Fruit fly (Drosophila melanogaster) whole organism, embryonic: Measurements from ENCODE around the gene ldbr.
A peak's percentile ranks its signal among the peaks of the same experiment; 100 is the strongest.

Source experiments
- Antp ChIP-seq: fragments of 200-800 bp; sonication (Bioruptor generic); optimal IDR thresholded peaks from 3 replicates; lab custom pipeline; 2016; ENCODE audit warnings: missing biosample characterization, missing genetic modification characterization
- CG10543 ChIP-seq: fragments of 200-800 bp; sonication (Bioruptor generic); optimal IDR thresholded peaks from 3 replicates; lab custom pipeline; 2017; ENCODE audit warnings: missing biosample characterization, mild to moderate bottlenecking, missing genetic modification characterization, moderate library complexity
- CG1233 ChIP-seq: fragments of 200-800 bp; sonication (Bioruptor generic); optimal IDR thresholded peaks from 4 replicates; lab custom pipeline; 2018; ENCODE audit warnings: missing biosample characterization, mild to moderate bottlenecking, missing genetic modification characterization
- CG15269 ChIP-seq: fragments of 200-800 bp; sonication (Bioruptor generic); optimal IDR thresholded peaks from 2 replicates; lab custom pipeline; 2018; ENCODE audit warnings: missing biosample characterization, mild to moderate bottlenecking, missing genetic modification characterization, moderate library complexity
- CG1603 ChIP-seq: fragments of 200-800 bp; sonication (Bioruptor generic); optimal IDR thresholded peaks from 2 replicates; lab custom pipeline; 2019; ENCODE audit warnings: missing biosample characterization, mild to moderate bottlenecking, missing genetic modification characterization, moderate library complexity
- CG17568 ChIP-seq: fragments of 200-800 bp; sonication (Bioruptor generic); optimal IDR thresholded peaks from 2 replicates; lab custom pipeline; 2018; ENCODE audit warnings: missing biosample characterization, mild to moderate bottlenecking, missing genetic modification characterization, moderate library complexity
- CG18262 ChIP-seq: fragments of 200-800 bp; optimal IDR thresholded peaks from 3 replicates; lab custom pipeline; 2019; ENCODE audit warnings: missing biosample characterization, mild to moderate bottlenecking, missing genetic modification characterization, moderate library complexity
- CG18599 ChIP-seq: fragments of 200-800 bp; sonication (Bioruptor generic); optimal IDR thresholded peaks from 3 replicates; lab custom pipeline; 2017; ENCODE audit warnings: missing biosample characterization, missing genetic modification characterization, mild to moderate bottlenecking, moderate library complexity, missing genetic modification reagents
- CG18764 ChIP-seq: fragments of 200-800 bp; sonication (Bioruptor generic); optimal IDR thresholded peaks from 3 replicates; lab custom pipeline; 2016; ENCODE audit warnings: missing biosample characterization, missing genetic modification characterization
- CG2116 ChIP-seq: fragments of 200-800 bp; sonication (Bioruptor generic); optimal IDR thresholded peaks from 3 replicates; lab custom pipeline; 2018; ENCODE audit warnings: missing biosample characterization, mild to moderate bottlenecking, missing genetic modification characterization
- CG31388 ChIP-seq: fragments of 200-800 bp; sonication (Bioruptor generic); optimal IDR thresholded peaks from 2 replicates; lab custom pipeline; 2016; ENCODE audit warnings: missing biosample characterization, missing genetic modification characterization
- CG3163 ChIP-seq: fragments of 200-800 bp; sonication (Bioruptor generic); optimal IDR thresholded peaks from 3 replicates; lab custom pipeline; 2016; ENCODE audit warnings: missing biosample characterization, missing genetic modification characterization
- CG33213 ChIP-seq: fragments of 200-800 bp; sonication (Bioruptor generic); optimal IDR thresholded peaks from 3 replicates; lab custom pipeline; 2016; ENCODE audit warnings: missing biosample characterization, missing genetic modification characterization
- CG3407 ChIP-seq: fragments of 200-800 bp; sonication (Bioruptor generic); optimal IDR thresholded peaks from 2 replicates; lab custom pipeline; 2018; ENCODE audit warnings: missing biosample characterization, mild to moderate bottlenecking, missing genetic modification characterization
- CG7372 ChIP-seq: fragments of 200-800 bp; sonication (Bioruptor generic); IDR thresholded peaks from 2 replicates; pipeline ENCODE4 v1.3.6; 2022; ENCODE audit warnings: missing biosample characterization, missing genetic modification characterization
- CG7745 ChIP-seq: fragments of 200-800 bp; sonication (Bioruptor generic); optimal IDR thresholded peaks from 2 replicates; lab custom pipeline; 2018; ENCODE audit warnings: missing biosample characterization, mild to moderate bottlenecking, missing genetic modification characterization, moderate library complexity
- CG8478 ChIP-seq: fragments of >200 bp; optimal IDR thresholded peaks from 2 replicates; lab custom pipeline; 2018
- CG9215 ChIP-seq: fragments of 200-800 bp; sonication (Bioruptor generic); IDR thresholded peaks from 2 replicates; pipeline ENCODE4 v1.3.6; 2022; ENCODE audit warnings: missing biosample characterization, missing genetic modification characterization
- CrebB ChIP-seq: fragments of 200-800 bp; sonication (Bioruptor generic); optimal IDR thresholded peaks from 3 replicates; lab custom pipeline; 2018; ENCODE audit warnings: missing biosample characterization, mild to moderate bottlenecking, missing genetic modification characterization
- D19B ChIP-seq: fragments of 200-800 bp; sonication (Bioruptor generic); optimal IDR thresholded peaks from 2 replicates; lab custom pipeline; 2017; ENCODE audit warnings: missing biosample characterization, mild to moderate bottlenecking, missing genetic modification characterization
- Dad ChIP-seq: fragments of 200-800 bp; sonication (Bioruptor generic); optimal IDR thresholded peaks from 3 replicates; lab custom pipeline; 2016; ENCODE audit warnings: missing biosample characterization, missing genetic modification characterization
- Dp ChIP-seq: fragments of 200-800 bp; sonication (Bioruptor generic); optimal IDR thresholded peaks from 2 replicates; lab custom pipeline; 2018; ENCODE audit warnings: missing biosample characterization, mild to moderate bottlenecking, missing genetic modification characterization, moderate library complexity
- Eip74EF ChIP-seq, 2 experiments: fragments of 200-800 bp in 1 of 2; fragments of >200 bp in 1 of 2; sonication (Bioruptor generic) in 1 of 2; optimal IDR thresholded peaks; 2 replicates each; lab custom pipeline; 2017 to 2019; ENCODE audit warnings: missing biosample characterization in 2 of 2, missing genetic modification characterization in 2 of 2, mild to moderate bottlenecking in 1 of 2, moderate library complexity in 1 of 2
- Ets97D ChIP-seq: fragments of 200-800 bp; sonication (Bioruptor generic); optimal IDR thresholded peaks from 3 replicates; lab custom pipeline; 2016; ENCODE audit warnings: missing biosample characterization, missing genetic modification characterization
- Fer2 ChIP-seq: fragments of 200-800 bp; sonication (Bioruptor generic); optimal IDR thresholded peaks from 2 replicates; lab custom pipeline; 2018; ENCODE audit warnings: missing biosample characterization, mild to moderate bottlenecking, missing genetic modification characterization, moderate library complexity
- Gsc ChIP-seq: fragments of 200-800 bp; sonication (Bioruptor generic); IDR thresholded peaks from 2 replicates; pipeline ENCODE4 v1.3.6; 2022; ENCODE audit warnings: missing biosample characterization, missing genetic modification characterization
- Hr78 ChIP-seq, 2 experiments: fragments of 200-800 bp in 1 of 2; fragments of >200 bp in 1 of 2; sonication (Bioruptor generic) in 1 of 2; optimal IDR thresholded peaks; 2 replicates each; lab custom pipeline; 2017 to 2019; ENCODE audit warnings: missing biosample characterization in 2 of 2, missing genetic modification characterization in 2 of 2, mild to moderate bottlenecking in 1 of 2, moderate library complexity in 1 of 2
- NC2α ChIP-seq: fragments of 200-800 bp; sonication (Bioruptor generic); optimal IDR thresholded peaks from 2 replicates; lab custom pipeline; 2016; ENCODE audit warnings: missing biosample characterization, missing genetic modification characterization
- NfI ChIP-seq: fragments of 200-800 bp; sonication (Bioruptor generic); optimal IDR thresholded peaks from 3 replicates; lab custom pipeline; 2018; ENCODE audit warnings: missing biosample characterization, mild to moderate bottlenecking, missing genetic modification characterization, moderate library complexity
- Spps ChIP-seq: fragments of 200-800 bp; sonication (Bioruptor generic); optimal IDR thresholded peaks from 2 replicates; lab custom pipeline; 2018; ENCODE audit warnings: missing biosample characterization, mild to moderate bottlenecking, missing genetic modification characterization
- Sry-δ ChIP-seq: fragments of 200-800 bp; sonication (Bioruptor generic); optimal IDR thresholded peaks from 2 replicates; lab custom pipeline; 2016; ENCODE audit warnings: missing biosample characterization, missing genetic modification characterization
- Stat92E ChIP-seq, 3 experiments: fragments of >200 bp in 2 of 3; fragments of 200-800 bp in 1 of 3; sonication (Bioruptor generic) in 1 of 3; optimal IDR thresholded peaks; 2 replicates each; lab custom pipeline; 2017 to 2019; ENCODE audit warnings: missing biosample characterization in 3 of 3, missing genetic modification characterization in 3 of 3, mild to moderate bottlenecking in 1 of 3, moderate library complexity in 1 of 3
- cg ChIP-seq: fragments of 200-800 bp; sonication (Bioruptor generic); optimal IDR thresholded peaks from 3 replicates; lab custom pipeline; 2019; ENCODE audit warnings: missing biosample characterization, mild to moderate bottlenecking, missing genetic modification characterization, moderate library complexity
- cwo ChIP-seq: fragments of 200-800 bp; sonication (Bioruptor generic); optimal IDR thresholded peaks from 3 replicates; lab custom pipeline; 2017; ENCODE audit warnings: missing biosample characterization, missing genetic modification characterization, mild to moderate bottlenecking, moderate library complexity, missing genetic modification reagents
- danr ChIP-seq: fragments of 200-800 bp; sonication (Bioruptor generic); IDR thresholded peaks from 2 replicates; pipeline ENCODE4 v1.3.6; 2022; ENCODE audit warnings: missing biosample characterization, missing genetic modification characterization
- insv ChIP-seq, 2 experiments: fragments of 200-800 bp; sonication (Bioruptor generic); optimal IDR thresholded peaks; 3 replicates each; lab custom pipeline; 2016 to 2018; ENCODE audit warnings: missing biosample characterization in 2 of 2, missing genetic modification characterization in 2 of 2
- inv ChIP-seq: fragments of 200-800 bp; sonication (Bioruptor generic); IDR thresholded peaks from 2 replicates; pipeline ENCODE4 v1.3.6; 2022; ENCODE audit warnings: missing biosample characterization, missing genetic modification characterization; ENCODE audit not compliant: partially characterized antibody
- lbe ChIP-seq: fragments of 200-800 bp; sonication (Bioruptor generic); optimal IDR thresholded peaks from 2 replicates; lab custom pipeline; 2016; ENCODE audit warnings: missing biosample characterization, mild to moderate bottlenecking, missing genetic modification characterization
- mam ChIP-seq: fragments of 200-800 bp; sonication (Bioruptor generic); optimal IDR thresholded peaks from 3 replicates; lab custom pipeline; 2016; ENCODE audit warnings: missing biosample characterization, missing genetic modification characterization
- odd ChIP-seq: fragments of 200-800 bp; sonication (Bioruptor generic); optimal IDR thresholded peaks from 2 replicates; lab custom pipeline; 2017; ENCODE audit warnings: missing biosample characterization, mild to moderate bottlenecking, missing genetic modification characterization
- pnt ChIP-seq: fragments of 200-800 bp; sonication (Bioruptor generic); optimal IDR thresholded peaks from 3 replicates; lab custom pipeline; 2016; ENCODE audit warnings: missing biosample characterization, missing genetic modification characterization
- so ChIP-seq: fragments of 200-800 bp; sonication (Bioruptor generic); IDR thresholded peaks from 3 replicates; pipeline ENCODE4 v1.3.6; 2022; ENCODE audit warnings: missing biosample characterization, missing genetic modification characterization
- ssp ChIP-seq: fragments of 200-800 bp; sonication (Bioruptor generic); IDR thresholded peaks from 2 replicates; pipeline ENCODE4 v1.3.6; 2022; ENCODE audit warnings: missing biosample characterization, missing genetic modification characterization
- stwl ChIP-seq: fragments of 200-800 bp; sonication (Bioruptor generic); optimal IDR thresholded peaks from 3 replicates; lab custom pipeline; 2018; ENCODE audit warnings: missing biosample characterization, mild to moderate bottlenecking, missing genetic modification characterization, moderate library complexity
- ttk ChIP-seq: fragments of 200-800 bp; sonication (Bioruptor generic); IDR thresholded peaks from 2 replicates; pipeline ENCODE4 v2.1.2; 2022; ENCODE audit warnings: missing biosample characterization, missing genetic modification characterization
- tup ChIP-seq: fragments of 200-800 bp; sonication (Bioruptor generic); optimal IDR thresholded peaks from 2 replicates; lab custom pipeline; 2016; ENCODE audit warnings: missing biosample characterization, mild to moderate bottlenecking, missing genetic modification characterization, moderate library complexity
- tx ChIP-seq: fragments of 200-800 bp; sonication (Bioruptor generic); optimal IDR thresholded peaks from 2 replicates; lab custom pipeline; 2016; ENCODE audit warnings: missing biosample characterization, missing genetic modification characterization
- usp ChIP-seq: fragments of >200 bp; optimal IDR thresholded peaks from 2 replicates; lab custom pipeline; 2017; ENCODE audit warnings: missing biosample characterization, missing genetic modification characterization
- vfl ChIP-seq: fragments of 200-800 bp; sonication (Bioruptor generic); optimal IDR thresholded peaks from 2 replicates; lab custom pipeline; 2016; ENCODE audit warnings: missing biosample characterization, missing genetic modification characterization

ldbr gene

dm6 chr3L:8108886-8109285 is 12.7 kb upstream of the ldbr start, which contains the start of gene fan (continued):
- TF ChIP-seq Ets97D (GFP tag; lab: Kevin White, UChicago), result peak; percentile 28
- no peak for TF ChIP-seq CG18262
- peak; percentile 23 for TF ChIP-seq CG2116 (GFP tag; lab: Kevin White, UChicago)
- no peak for TF ChIP-seq CG33213 (GFP tag; lab: Kevin White, UChicago)
- TF ChIP-seq Fer2, result no peak
- peak; percentile 11 for TF ChIP-seq Dp (GFP tag; lab: Kevin White, UChicago)
- peak; percentile 89 for TF ChIP-seq stwl (tag; lab: Kevin White, UChicago)

dm6 chr3L:8110171-8110570 is 11.5 kb upstream of the ldbr start, which contains the start of gene Nulp1:
TSS of gene Nulp1 (plus strand) at chr3L:8110368.
- TF ChIP-seq CG7745 (tag; lab: Kevin White, UChicago) (no peak), D19B (no peak), CG31388 (GFP tag; lab: Kevin White, UChicago) (no peak), ttk (GFP tag; lab: Robert Waterston, UW) (no peak), CrebB (tag; lab: Kevin White, UChicago) (no peak), Fer2 (no peak), CG10543 (GFP tag; lab: Kevin White, UChicago) (no peak), Dad (no peak), Eip74EF (GFP tag; optimal IDR thresholded peaks at IDR 0.05; lab: Kevin White, UChicago) (no peak), Spps (tag; lab: Kevin White, UChicago) (no peak), Hr78 (GFP tag; optimal IDR thresholded peaks at IDR 0.05; lab: Kevin White, UChicago) (no peak), Gsc (GFP tag; lab: Robert Waterston, UW) (no peak), stwl (tag; lab: Kevin White, UChicago) (peak; percentile 77), mam (GFP tag; lab: Kevin White, UChicago) (peak; percentile 50), insv (GFP tag; optimal IDR thresholded peaks at IDR 0.05; lab: Kevin White, UChicago) (no peak), CG8478 (no peak), CG15269 (tag; lab: Kevin White, UChicago) (no peak), pnt (no peak), CG3163 (no peak), Sry-δ (peak; percentile 33), CG1233 (peak; percentile 22), Stat92E (GFP tag; optimal IDR thresholded peaks at IDR 0.05; lab: Kevin White, UChicago) (no peak), NfI (no peak), CG18599 (GFP tag; lab: Kevin White, UChicago) (no peak), so (GFP tag; lab: Robert Waterston, UW) (no peak), danr (no peak), CG17568 (no peak), inv (no peak), tx (GFP tag; lab: Kevin White, UChicago) (peak; percentile 16), odd (GFP tag; lab: Kevin White, UChicago) (no peak), vfl (GFP tag; lab: Kevin White, UChicago) (no peak), CG1603 (tag; lab: Kevin White, UChicago) (peak; percentile 58), CG7372 (GFP tag; lab: Robert Waterston, UW) (no peak), ssp (no peak), CG3407 (no peak), usp (GFP tag; lab: Kevin White, UChicago) (no peak), CG18764 (GFP tag; lab: Kevin White, UChicago) (no peak), NC2α (no peak), cg (GFP tag; lab: Kevin White, UChicago) (no peak), Antp (peak; percentile 49), tup (no peak), CG9215 (no peak), lbe (GFP tag; lab: Kevin White, UChicago) (no peak), cwo (no peak)
